Fruit fly (Drosophila melanogaster): Measurements from ENCODE around the gene Nepl19.

Gene Nepl19

DNA sequence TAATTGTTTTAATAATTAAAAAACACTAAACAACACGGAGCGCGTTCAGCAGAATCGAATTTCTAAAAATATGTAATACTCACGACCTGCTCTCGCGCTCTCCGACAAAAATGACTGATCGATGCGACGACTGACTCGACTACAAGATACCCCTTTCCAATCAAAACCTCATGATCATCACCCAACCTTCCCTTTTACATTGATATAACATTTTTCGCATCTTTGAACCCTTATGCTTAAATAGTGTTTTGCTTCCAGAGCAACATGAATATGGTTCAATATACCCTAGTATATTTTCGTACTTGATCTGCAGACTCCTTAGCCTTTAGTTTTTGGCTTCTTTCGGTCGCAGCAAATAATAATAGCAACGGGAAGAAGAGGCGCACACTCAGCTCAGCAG, 31.8 kb upstream of the Nepl19 start (continued):
- TF ChIP-seq CG9609 (GFP tag; optimal IDR thresholded peaks at IDR 0.05) (peak; percentile 61), ems (GFP tag; optimal IDR thresholded peaks at IDR 0.05) (peak; percentile 67), shn (GFP tag; optimal IDR thresholded peaks at IDR 0.05) (peak; percentile 58), vfl (GFP tag; optimal IDR thresholded peaks at IDR 0.05) (peak; percentile 61), Ravus (GFP tag; IDR thresholded peaks at IDR 0.05) (peak; percentile 48), CG14667 (GFP tag; IDR thresholded peaks at IDR 0.05) (peak; percentile 71), Mrtf (GFP tag; IDR thresholded peaks at IDR 0.05) (peak; percentile 68), hkb (optimal IDR thresholded peaks at IDR 0.05) (no peak), hkb (GFP tag; IDR thresholded peaks at IDR 0.05) (peak; percentile 82), tx (GFP tag; optimal IDR thresholded peaks at IDR 0.05) (peak; percentile 54), Trl (optimal IDR thresholded peaks at IDR 0.05) (peak in 1 of 2 experiments; percentile 25), Trl (GFP tag; optimal IDR thresholded peaks at IDR 0.05) (peak; percentile 59), chinmo (GFP tag; IDR thresholded peaks at IDR 0.05; ENCODE audit: partially characterized antibody) (no peak), ab (GFP tag; optimal IDR thresholded peaks at IDR 0.05) (peak; percentile 39), nerfin-1 (tag; optimal IDR thresholded peaks at IDR 0.05) (no peak), CG10654 (GFP tag; optimal IDR thresholded peaks at IDR 0.05) (peak; percentile 48), Jarid2 (GFP tag; optimal IDR thresholded peaks at IDR 0.05) (peak; percentile 17), scrt (GFP tag; optimal IDR thresholded peaks at IDR 0.05) (no peak), CG13894 (tag; optimal IDR thresholded peaks at IDR 0.05) (no peak), bigmax (GFP tag; optimal IDR thresholded peaks at IDR 0.05) (no peak), CG9817 (tag; optimal IDR thresholded peaks at IDR 0.05) (peak; percentile 56), CG1792 (GFP tag; optimal IDR thresholded peaks at IDR 0.05) (peak; percentile 29), CG14860 (GFP tag; IDR thresholded peaks at IDR 0.05; ENCODE audit: partially characterized antibody) (peak; percentile 58; the same call in 1 of the 3 replicates), Taf1 (GFP tag; IDR thresholded peaks at IDR 0.05) (no peak), Mad (GFP tag; optimal IDR thresholded peaks at IDR 0.05) (peak; percentile 48), cwo (GFP tag; optimal IDR thresholded peaks at IDR 0.05) (peak; percentile 46), br (optimal IDR thresholded peaks at IDR 0.05) (no peak), kay (GFP tag; optimal IDR thresholded peaks at IDR 0.05) (peak; percentile 73), pnt (GFP tag; optimal IDR thresholded peaks at IDR 0.05) (peak; percentile 75), Hmx (GFP tag; optimal IDR thresholded peaks at IDR 0.05) (no peak), MTF-1 (GFP tag; optimal IDR thresholded peaks at IDR 0.05; ENCODE audit: borderline replicate concordance) (peak; percentile 12), nerfin-2 (GFP tag; IDR thresholded peaks at IDR 0.05; ENCODE audit: partially characterized antibody) (no peak), Ptx1 (GFP tag; IDR thresholded peaks at IDR 0.05) (peak; percentile 86), CG13123 (GFP tag; optimal IDR thresholded peaks at IDR 0.05) (peak; percentile 70), CG13624 (GFP tag; optimal IDR thresholded peaks at IDR 0.05) (peak; percentile 78), cas (GFP tag; IDR thresholded peaks at IDR 0.05) (0 out of 2 replicates have a peak, but pooled peaks have one; percentile 19), Hr78 (GFP tag; optimal IDR thresholded peaks at IDR 0.05) (peak in 1 of 2 experiments; percentile 15), BEAF-32 (GFP tag; optimal IDR thresholded peaks at IDR 0.05) (no peak), Nf-YB (GFP tag; optimal IDR thresholded peaks at IDR 0.05) (no peak), CG10959 (GFP tag; IDR thresholded peaks at IDR 0.05) (peak; percentile 29; the same call in 1 of the 2 replicates), CG1603 (tag; optimal IDR thresholded peaks at IDR 0.05) (peak; percentile 90), az2 (GFP tag; optimal IDR thresholded peaks at IDR 0.05) (peak; percentile 78), p53 (GFP tag; optimal IDR thresholded peaks at IDR 0.05) (no peak), CG16815 (GFP tag; optimal IDR thresholded peaks at IDR 0.05) (peak; percentile 48), CG11696 (GFP tag; IDR thresholded peaks at IDR 0.05) (peak; percentile 67; the same call in 1 of the 2 replicates), bab2 (GFP tag; optimal IDR thresholded peaks at IDR 0.05) (peak; percentile 77), CG18599 (GFP tag; optimal IDR thresholded peaks at IDR 0.05) (peak; percentile 40), H2.0 (GFP tag; IDR thresholded peaks at IDR 0.05) (peak; percentile 87), row (GFP tag; IDR thresholded peaks at IDR 0.05) (peak; percentile 87), fu2 (GFP tag; optimal IDR thresholded peaks at IDR 0.05) (peak; percentile 56), CG10366 (GFP tag; IDR thresholded peaks at IDR 0.05) (peak; percentile 86), PHDP (tag; optimal IDR thresholded peaks at IDR 0.05) (peak; percentile 73)

Measured in whole organism, embryonic.